Worm (Caenorhabditis elegans) whole organism, mixed stage, embryonic: Measurements from ENCODE around the gene F25B5.6.

ENCODE experiments used
- ces-1 ChIP-seq: fragments of 150-350 bp; optimal IDR thresholded peaks from 2 replicates; lab custom pipeline; 2014; ENCODE audit warnings: missing biosample characterization, missing genetic modification reagents, missing genetic modification characterization
- elt-1 ChIP-seq: sonication (generic microtip); optimal IDR thresholded peaks from 2 replicates; lab custom pipeline; 2017; ENCODE audit warnings: missing genetic modification characterization, mild to moderate bottlenecking, missing compliant biosample characterization, antibody characterized with exemption, moderate library complexity, borderline replicate concordance; ENCODE audit not compliant: insufficient read depth
- lin-13 ChIP-seq: fragments of 150-350 bp; optimal IDR thresholded peaks from 2 replicates; lab custom pipeline; 2014; ENCODE audit warnings: missing biosample characterization, missing genetic modification characterization
- lin-32 ChIP-seq: fragments of 200-800 bp; sonication (Bioruptor generic); optimal IDR thresholded peaks from 2 replicates; lab custom pipeline; 2018; ENCODE audit warnings: mild to moderate bottlenecking, missing genetic modification characterization, missing compliant biosample characterization
- mls-2 ChIP-seq: sonication (generic microtip); optimal IDR thresholded peaks from 2 replicates; lab custom pipeline; 2016; ENCODE audit warnings: mild to moderate bottlenecking, missing genetic modification characterization, moderate library complexity, missing compliant biosample characterization
- nhr-2 ChIP-seq: fragments of 150-350 bp; optimal IDR thresholded peaks from 2 replicates; lab custom pipeline; 2014; ENCODE audit warnings: missing biosample characterization, missing genetic modification characterization
- nhr-28 ChIP-seq: fragments of 150-350 bp; optimal IDR thresholded peaks from 2 replicates; lab custom pipeline; 2014; ENCODE audit warnings: missing biosample characterization, missing genetic modification characterization
- pha-4 ChIP-seq: fragments of 150-350 bp; optimal IDR thresholded peaks from 2 replicates; lab custom pipeline; 2018; ENCODE audit warnings: missing biosample characterization, missing genetic modification reagents, missing genetic modification characterization
- sptf-1 ChIP-seq: sonication (generic microtip); optimal IDR thresholded peaks from 2 replicates; lab custom pipeline; 2017; ENCODE audit warnings: mild to moderate bottlenecking, missing genetic modification characterization, moderate library complexity, missing compliant biosample characterization
- unc-39 ChIP-seq: fragments of 150-350 bp; optimal IDR thresholded peaks from 2 replicates; lab custom pipeline; 2014; ENCODE audit warnings: missing biosample characterization, missing genetic modification characterization
- unc-62 ChIP-seq: fragments of 150-350 bp; optimal IDR thresholded peaks from 2 replicates; lab custom pipeline; 2014; ENCODE audit warnings: missing biosample characterization, missing genetic modification reagents, missing genetic modification characterization
- ztf-11 ChIP-seq: fragments of 150-350 bp; optimal IDR thresholded peaks from 2 replicates; lab custom pipeline; 2014; ENCODE audit warnings: missing biosample characterization, missing genetic modification characterization

ce11 chrIII:5988461-5988860 lies 39.9 kb upstream of the F25B5.6 start:
- TF ChIP-seq pha-4 (tag; lab: Kevin White, UChicago) (no peak), nhr-28 (tag; lab: Kevin White, UChicago) (no peak), unc-39 (tag; lab: Kevin White, UChicago) (no peak), elt-1 (tag; lab: Kevin White, UChicago) (no peak), lin-13 (tag; lab: Kevin White, UChicago) (no peak), lin-32 (GFP tag; lab: Kevin White, UChicago) (no peak), sptf-1 (no peak), unc-62 (GFP tag; lab: Kevin White, UChicago) (no peak), nhr-2 (tag; lab: Kevin White, UChicago) (no peak), ztf-11 (no peak), mls-2 (tag; lab: Kevin White, UChicago) (no peak), ces-1 (GFP tag; lab: Kevin White, UChicago) (no peak)
